Fruit fly (Drosophila melanogaster): ENCODE measurements around the gene Cka.

- TF ChIP-seq CG34406 (GFP tag; optimal IDR thresholded peaks at IDR 0.05): no peak
- no peak for TF ChIP-seq CG4318 (GFP tag; optimal IDR thresholded peaks at IDR 0.05)
- no peak for TF ChIP-seq Gug (GFP tag; IDR thresholded peaks at IDR 0.05)
- TF ChIP-seq esn (GFP tag; optimal IDR thresholded peaks at IDR 0.05): peak; percentile 65
- peak; percentile 32 for TF ChIP-seq cyc (GFP tag; optimal IDR thresholded peaks at IDR 0.05)
- no peak for TF ChIP-seq Eip78C (GFP tag)
- no peak for TF ChIP-seq CG3919 (GFP tag; optimal IDR thresholded peaks at IDR 0.05)
- no peak for TF ChIP-seq ss (GFP tag; optimal IDR thresholded peaks at IDR 0.05)
Measured at dm6 chr2L:8042645-8043281, 12.2 kb downstream of the Cka start, which contains the start of gene RpL36A.

All from whole organism, prepupa.